Worm (Caenorhabditis elegans) whole organism, L2 larva: ENCODE results near the gene pxmp-4.
A peak's percentile ranks its signal among the peaks of the same experiment; 100 is the strongest.

ENCODE experiments used
- R02D3.7 ChIP-seq: fragments of 150-350 bp; optimal IDR thresholded peaks from 2 replicates; lab custom pipeline; 2014; ENCODE audit warnings: missing biosample characterization, missing genetic modification characterization
- alr-1 ChIP-seq: fragments of 150-350 bp; optimal IDR thresholded peaks from 2 replicates; lab custom pipeline; 2014; ENCODE audit warnings: missing biosample characterization, missing genetic modification characterization
- aly-2 ChIP-seq: fragments of 150-350 bp; optimal IDR thresholded peaks from 2 replicates; lab custom pipeline; 2014; ENCODE audit warnings: missing biosample characterization, missing genetic modification characterization
- ama-1 ChIP-seq: fragments of 150-350 bp; optimal IDR thresholded peaks from 2 replicates; lab custom pipeline; 2018; ENCODE audit warnings: inconsistent platforms
- fos-1 ChIP-seq: fragments of 150-350 bp; optimal IDR thresholded peaks from 2 replicates; lab custom pipeline; 2014; ENCODE audit warnings: missing biosample characterization, missing genetic modification characterization
- lin-13 ChIP-seq: fragments of 150-350 bp; optimal IDR thresholded peaks from 2 replicates; lab custom pipeline; 2014; ENCODE audit warnings: missing biosample characterization, missing genetic modification reagents, missing genetic modification characterization
- lsy-2 ChIP-seq, 2 experiments: fragments of 150-350 bp in 1 of 2; sonication (generic microtip) in 1 of 2; optimal IDR thresholded peaks; 2 replicates each; lab custom pipeline; 2014 to 2017; ENCODE audit warnings: missing biosample characterization in 2 of 2, missing genetic modification characterization in 2 of 2
- nhr-12 ChIP-seq: fragments of 150-350 bp; optimal IDR thresholded peaks from 2 replicates; lab custom pipeline; 2014; ENCODE audit warnings: missing biosample characterization, missing genetic modification characterization

- TF ChIP-seq lin-13 (GFP tag; lab: Kevin White, UChicago): no peak
- TF ChIP-seq alr-1 (tag; lab: Kevin White, UChicago): no peak
- no peak for TF ChIP-seq aly-2 (tag; lab: Kevin White, UChicago)
- no peak for TF ChIP-seq ama-1 (lab: Kevin White, UChicago)
- no peak for TF ChIP-seq nhr-12 (tag; lab: Kevin White, UChicago)
- no peak for TF ChIP-seq lsy-2 (tag; optimal IDR thresholded peaks at IDR 0.05; lab: Kevin White, UChicago)
- no peak for TF ChIP-seq R02D3.7
- TF ChIP-seq fos-1 (tag; lab: Kevin White, UChicago): peak; percentile 79
Observed at ce11 chrIV:295734-296201, 41.2 kb downstream of the pxmp-4 start.
